Fruit fly (Drosophila melanogaster) whole organism, embryonic: ENCODE results near the gene Inx5.

Source experiments
- Bdp1 ChIP-seq: fragments of 200-800 bp; sonication (Bioruptor generic); optimal IDR thresholded peaks from 3 replicates; lab custom pipeline; 2016; ENCODE audit warnings: missing biosample characterization, missing genetic modification characterization
- Bgb ChIP-seq: fragments of 200-800 bp; sonication (Bioruptor generic); IDR thresholded peaks from 2 replicates; pipeline ENCODE4 v1.3.6; 2022; ENCODE audit warnings: missing biosample characterization, missing genetic modification characterization; ENCODE audit not compliant: partially characterized antibody
- CG10654 ChIP-seq: fragments of 200-800 bp; sonication (Bioruptor generic); optimal IDR thresholded peaks from 2 replicates; lab custom pipeline; 2016; ENCODE audit warnings: missing biosample characterization, missing genetic modification characterization
- CG11504 ChIP-seq: fragments of 200-800 bp; sonication (Bioruptor generic); optimal IDR thresholded peaks from 3 replicates; lab custom pipeline; 2019; ENCODE audit warnings: missing biosample characterization, mild to moderate bottlenecking, missing genetic modification characterization, moderate library complexity
- CG11696 ChIP-seq: fragments of 200-800 bp; sonication (Bioruptor generic); IDR thresholded peaks from 2 replicates; pipeline ENCODE4 v1.3.6; 2022; ENCODE audit warnings: missing biosample characterization, missing genetic modification characterization
- CG12104 ChIP-seq: fragments of 200-800 bp; sonication (Bioruptor generic); optimal IDR thresholded peaks from 3 replicates; lab custom pipeline; 2016; ENCODE audit warnings: missing biosample characterization, missing genetic modification characterization
- CG1233 ChIP-seq: fragments of 200-800 bp; sonication (Bioruptor generic); optimal IDR thresholded peaks from 4 replicates; lab custom pipeline; 2018; ENCODE audit warnings: missing biosample characterization, mild to moderate bottlenecking, missing genetic modification characterization
- CG13894 ChIP-seq: fragments of 200-800 bp; sonication (Bioruptor generic); optimal IDR thresholded peaks from 3 replicates; lab custom pipeline; 2018; ENCODE audit warnings: missing biosample characterization, mild to moderate bottlenecking, missing genetic modification characterization, moderate library complexity
- CG14965 ChIP-seq: fragments of 200-800 bp; sonication (Bioruptor generic); optimal IDR thresholded peaks from 2 replicates; lab custom pipeline; 2016; ENCODE audit warnings: missing biosample characterization, missing genetic modification characterization, borderline replicate concordance
- CG1647 ChIP-seq: fragments of 200-800 bp; sonication (Bioruptor generic); optimal IDR thresholded peaks from 3 replicates; lab custom pipeline; 2016; ENCODE audit warnings: missing biosample characterization, missing genetic modification characterization
- CG17612 ChIP-seq: fragments of 200-800 bp; sonication (Bioruptor generic); IDR thresholded peaks from 2 replicates; pipeline ENCODE4 v1.3.6; 2022; ENCODE audit warnings: missing biosample characterization, missing genetic modification characterization
- CG30403 ChIP-seq: fragments of 200-800 bp; sonication (Bioruptor generic); optimal IDR thresholded peaks from 3 replicates; lab custom pipeline; 2016; ENCODE audit warnings: missing biosample characterization, missing genetic modification characterization
- CG4328 ChIP-seq: fragments of 200-800 bp; sonication (Bioruptor generic); optimal IDR thresholded peaks from 3 replicates; lab custom pipeline; 2017; ENCODE audit warnings: missing biosample characterization, missing genetic modification reagents, missing genetic modification characterization
- CG4707 ChIP-seq: fragments of 200-800 bp; sonication (Bioruptor generic); optimal IDR thresholded peaks from 2 replicates; lab custom pipeline; 2018; ENCODE audit warnings: missing biosample characterization, mild to moderate bottlenecking, missing genetic modification characterization, moderate library complexity
- CG6654 ChIP-seq: fragments of 200-800 bp; sonication (Bioruptor generic); optimal IDR thresholded peaks from 2 replicates; lab custom pipeline; 2017; ENCODE audit warnings: missing biosample characterization, mild to moderate bottlenecking, missing genetic modification characterization
- Camta ChIP-seq: fragments of 200-800 bp; sonication (Bioruptor generic); optimal IDR thresholded peaks from 2 replicates; lab custom pipeline; 2016; ENCODE audit warnings: missing biosample characterization, missing genetic modification characterization
- CkIIα-i1 ChIP-seq: fragments of 200-800 bp; sonication (Bioruptor generic); IDR thresholded peaks from 2 replicates; pipeline ENCODE4 v1.3.6; 2022; ENCODE audit warnings: missing biosample characterization, missing genetic modification characterization
- CrebB ChIP-seq: fragments of 200-800 bp; sonication (Bioruptor generic); optimal IDR thresholded peaks from 3 replicates; lab custom pipeline; 2018; ENCODE audit warnings: missing biosample characterization, mild to moderate bottlenecking, missing genetic modification characterization
- Doc3 ChIP-seq: fragments of 200-800 bp; sonication (Bioruptor generic); IDR thresholded peaks from 3 replicates; pipeline ENCODE4 v1.3.6; 2022; ENCODE audit warnings: missing biosample characterization, missing genetic modification characterization; ENCODE audit not compliant: partially characterized antibody
- Dp ChIP-seq: fragments of 200-800 bp; sonication (Bioruptor generic); optimal IDR thresholded peaks from 2 replicates; lab custom pipeline; 2018; ENCODE audit warnings: missing biosample characterization, mild to moderate bottlenecking, missing genetic modification characterization, moderate library complexity
- Drgx ChIP-seq: fragments of 200-800 bp; sonication (Bioruptor generic); IDR thresholded peaks from 2 replicates; pipeline ENCODE4 v1.3.6; 2022; ENCODE audit warnings: missing biosample characterization, missing genetic modification characterization
- Eip74EF ChIP-seq, 2 experiments: fragments of 200-800 bp in 1 of 2; fragments of >200 bp in 1 of 2; sonication (Bioruptor generic) in 1 of 2; optimal IDR thresholded peaks; 2 replicates each; lab custom pipeline; 2017 to 2019; ENCODE audit warnings: missing biosample characterization in 2 of 2, missing genetic modification characterization in 2 of 2, mild to moderate bottlenecking in 1 of 2, moderate library complexity in 1 of 2
- Ets65A ChIP-seq: fragments of 200-800 bp; sonication (Bioruptor generic); peaks from one replicate; lab custom pipeline; 2016; ENCODE audit warnings: missing biosample characterization, missing genetic modification characterization
- Fer1 ChIP-seq: fragments of 200-800 bp; sonication (Bioruptor generic); optimal IDR thresholded peaks from 2 replicates; lab custom pipeline; 2017; ENCODE audit warnings: missing biosample characterization, mild to moderate bottlenecking, missing genetic modification characterization
- Fer3 ChIP-seq: fragments of 200-800 bp; sonication (Bioruptor generic); optimal IDR thresholded peaks from 2 replicates; lab custom pipeline; 2018; ENCODE audit warnings: missing biosample characterization, mild to moderate bottlenecking, missing genetic modification characterization, moderate library complexity
- Meics ChIP-seq: fragments of 200-800 bp; sonication (Bioruptor generic); optimal IDR thresholded peaks from 2 replicates; lab custom pipeline; 2017; ENCODE audit warnings: missing biosample characterization, mild to moderate bottlenecking, missing genetic modification characterization
- Nf-YC ChIP-seq: fragments of 200-800 bp; optimal IDR thresholded peaks from 3 replicates; lab custom pipeline; 2019; ENCODE audit warnings: missing biosample characterization, mild to moderate bottlenecking, missing genetic modification characterization, moderate library complexity
- NfI ChIP-seq: fragments of 200-800 bp; sonication (Bioruptor generic); optimal IDR thresholded peaks from 3 replicates; lab custom pipeline; 2018; ENCODE audit warnings: missing biosample characterization, mild to moderate bottlenecking, missing genetic modification characterization, moderate library complexity
- Ravus ChIP-seq: fragments of 200-800 bp; sonication (Bioruptor generic); IDR thresholded peaks from 2 replicates; pipeline ENCODE4 v1.3.6; 2022; ENCODE audit warnings: missing biosample characterization, missing genetic modification characterization
- Sin3A ChIP-seq: fragments of >200 bp; optimal IDR thresholded peaks from 2 replicates; lab custom pipeline; 2018
- Sox102F ChIP-seq: fragments of 200-800 bp; sonication (Bioruptor generic); optimal IDR thresholded peaks from 2 replicates; lab custom pipeline; 2018; ENCODE audit warnings: missing biosample characterization, mild to moderate bottlenecking, missing genetic modification characterization, moderate library complexity
- Ssrp ChIP-seq: fragments of 200-800 bp; sonication (Bioruptor generic); optimal IDR thresholded peaks from 2 replicates; lab custom pipeline; 2018; ENCODE audit warnings: missing biosample characterization, mild to moderate bottlenecking, missing genetic modification characterization, moderate library complexity
- ara ChIP-seq: fragments of 200-800 bp; sonication (Bioruptor generic); IDR thresholded peaks from 2 replicates; pipeline ENCODE4 v1.3.6; 2022; ENCODE audit warnings: missing biosample characterization, missing genetic modification characterization
- bbx ChIP-seq: fragments of 200-800 bp; sonication (Bioruptor generic); IDR thresholded peaks from 2 replicates; pipeline ENCODE4 v1.3.6; 2022; ENCODE audit warnings: missing biosample characterization, missing genetic modification characterization; ENCODE audit not compliant: partially characterized antibody
- crol ChIP-seq: fragments of 200-800 bp; sonication (Bioruptor generic); IDR thresholded peaks from 2 replicates; pipeline ENCODE4 v1.3.6; 2022; ENCODE audit warnings: missing biosample characterization, missing genetic modification characterization
- gem ChIP-seq: fragments of 200-800 bp; sonication (Bioruptor generic); optimal IDR thresholded peaks from 2 replicates; lab custom pipeline; 2019; ENCODE audit warnings: missing biosample characterization, mild to moderate bottlenecking, missing genetic modification characterization, moderate library complexity
- lov ChIP-seq, 2 experiments: fragments of 200-800 bp in 1 of 2; fragments of >200 bp in 1 of 2; sonication (Bioruptor generic) in 1 of 2; IDR thresholded peaks in 1 of 2; optimal IDR thresholded peaks in 1 of 2; 2 replicates in 1 of 2; 3 replicates in 1 of 2; pipeline versions ENCODE4 v1.3.6 to Lab custom; 2017 to 2022; ENCODE audit warnings: missing biosample characterization in 1 of 2, missing genetic modification characterization in 1 of 2
- nmo ChIP-seq: fragments of 200-800 bp; sonication (Bioruptor generic); optimal IDR thresholded peaks from 2 replicates; lab custom pipeline; 2018; ENCODE audit warnings: missing biosample characterization, mild to moderate bottlenecking, missing genetic modification characterization, moderate library complexity
- row ChIP-seq: fragments of 200-800 bp; sonication (Bioruptor generic); IDR thresholded peaks from 3 replicates; pipeline ENCODE4 v1.3.6; 2022; ENCODE audit warnings: missing biosample characterization, missing genetic modification characterization
- sens ChIP-seq: fragments of 200-800 bp; sonication (Bioruptor generic); peaks from one replicate; lab custom pipeline; 2016; ENCODE audit warnings: missing biosample characterization, missing genetic modification characterization
- sens-2 ChIP-seq: fragments of 200-800 bp; sonication (Bioruptor generic); IDR thresholded peaks from 2 replicates; pipeline ENCODE4 v1.3.6; 2022; ENCODE audit warnings: missing biosample characterization, missing genetic modification characterization
- seq ChIP-seq: fragments of 200-800 bp; sonication (Bioruptor generic); IDR thresholded peaks from 2 replicates; pipeline ENCODE4 v1.3.6; 2022; ENCODE audit warnings: missing biosample characterization, missing genetic modification characterization
- slbo ChIP-seq: fragments of 200-800 bp; sonication (Bioruptor generic); IDR thresholded peaks from 2 replicates; pipeline ENCODE4 v1.3.6; 2022; ENCODE audit warnings: missing biosample characterization, missing genetic modification characterization
- sna ChIP-seq: fragments of 200-800 bp; sonication (Bioruptor generic); IDR thresholded peaks from 2 replicates; pipeline ENCODE4 v1.3.6; 2022; ENCODE audit warnings: missing biosample characterization, missing genetic modification characterization; ENCODE audit not compliant: partially characterized antibody
- tgo ChIP-seq: fragments of 200-800 bp; sonication (Bioruptor generic); IDR thresholded peaks from 3 replicates; pipeline ENCODE4 v1.3.6; 2022; ENCODE audit warnings: missing biosample characterization, missing genetic modification characterization
- tll ChIP-seq, 2 experiments: fragments of 200-800 bp in 1 of 2; fragments of >200 bp in 1 of 2; sonication (Bioruptor generic) in 1 of 2; optimal IDR thresholded peaks; 2 replicates each; lab custom pipeline; 2017 to 2019; ENCODE audit warnings: missing biosample characterization in 2 of 2, missing genetic modification characterization in 2 of 2, mild to moderate bottlenecking in 1 of 2, moderate library complexity in 1 of 2
- tx ChIP-seq: fragments of 200-800 bp; sonication (Bioruptor generic); optimal IDR thresholded peaks from 2 replicates; lab custom pipeline; 2016; ENCODE audit warnings: missing biosample characterization, missing genetic modification characterization
- unc-4 ChIP-seq: fragments of 200-800 bp; sonication (Bioruptor generic); IDR thresholded peaks from 2 replicates; pipeline ENCODE4 v1.3.6; 2022; ENCODE audit warnings: missing biosample characterization, missing genetic modification characterization; ENCODE audit not compliant: partially characterized antibody
- vfl ChIP-seq: fragments of 200-800 bp; sonication (Bioruptor generic); optimal IDR thresholded peaks from 2 replicates; lab custom pipeline; 2016; ENCODE audit warnings: missing biosample characterization, missing genetic modification characterization

The Inx5 gene

DNA sequence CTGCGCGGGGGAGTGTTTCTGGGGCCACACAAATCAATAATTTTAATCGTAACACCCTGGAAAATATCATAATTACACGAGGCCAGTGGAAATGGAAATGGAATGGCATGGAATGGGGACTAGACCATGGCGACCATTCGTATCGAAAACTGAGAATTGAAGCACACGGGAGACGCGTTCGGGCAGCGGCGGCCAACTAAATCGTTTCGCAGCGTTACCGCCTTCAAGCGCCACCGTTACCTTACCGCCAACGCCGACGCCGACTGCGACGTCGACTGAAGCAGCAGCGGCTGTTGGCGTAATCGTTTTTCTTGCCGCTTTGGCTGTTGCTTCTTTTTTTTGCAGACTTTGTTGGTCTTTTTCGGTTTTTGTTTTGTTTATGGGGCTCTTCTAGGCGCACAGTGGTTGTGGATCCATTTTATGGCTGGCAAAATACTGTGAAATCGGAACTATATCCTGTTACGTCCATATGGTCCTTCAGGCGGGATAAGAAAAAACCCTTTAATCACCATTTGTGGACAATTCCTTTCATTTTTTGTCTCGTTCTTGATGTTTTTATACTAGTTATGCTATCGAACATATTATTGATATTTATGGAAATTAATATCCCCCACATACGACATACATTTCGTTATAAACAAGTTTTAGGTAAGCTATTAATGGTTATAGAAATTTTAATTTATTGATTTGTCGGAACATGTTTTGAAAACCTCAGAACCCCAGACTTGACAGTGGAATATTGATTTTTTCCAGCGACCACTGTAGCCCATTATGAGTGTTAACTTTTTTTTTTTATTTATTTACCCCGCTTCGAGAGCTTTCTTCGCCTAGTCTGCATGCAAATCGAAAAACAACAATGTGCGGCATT lies 5.3 kb downstream of the Inx5 start (continued):
- TF ChIP-seq CG6654 (GFP tag; lab: Kevin White, UChicago) (no peak), ara (GFP tag; lab: Robert Waterston, UW) (0 out of 2 replicates have a peak, but pooled peaks have one; percentile 12), CG13894 (tag; lab: Kevin White, UChicago) (peak; percentile 6), CkIIα-i1 (GFP tag; lab: Robert Waterston, UW) (no peak), CrebB (no peak), Drgx (GFP tag; lab: Robert Waterston, UW) (peak; percentile 43), lov (optimal IDR thresholded peaks at IDR 0.05; lab: Kevin White, UChicago) (no peak), lov (GFP tag; IDR thresholded peaks at IDR 0.05; lab: Robert Waterston, UW) (no peak), CG11504 (tag; lab: Kevin White, UChicago) (peak; percentile 49), Ets65A (GFP tag; lab: Kevin White, UChicago) (peak; percentile 75), unc-4 (no peak), CG30403 (peak; percentile 2), Bdp1 (GFP tag; lab: Kevin White, UChicago) (no peak), Ssrp (tag; lab: Kevin White, UChicago) (peak; percentile 24), tll (GFP tag; optimal IDR thresholded peaks at IDR 0.05; lab: Kevin White, UChicago) (no peak), CG1647 (GFP tag; lab: Kevin White, UChicago) (no peak), row (GFP tag; lab: Robert Waterston, UW) (peak; percentile 24), Fer3 (tag; lab: Kevin White, UChicago) (no peak), seq (GFP tag; lab: Robert Waterston, UW) (peak; percentile 31; the same call in 1 of the 2 replicates), CG14965 (GFP tag; lab: Kevin White, UChicago) (no peak), Dp (GFP tag; lab: Kevin White, UChicago) (no peak), slbo (peak; percentile 39), crol (GFP tag; lab: Robert Waterston, UW) (peak; percentile 52; the same call in 1 of the 2 replicates), tgo (GFP tag; lab: Robert Waterston, UW) (peak; percentile 31; the same call in 1 of the 3 replicates), gem (tag; lab: Kevin White, UChicago) (peak; percentile 37), Meics (peak; percentile 40), CG4707 (GFP tag; lab: Kevin White, UChicago) (no peak), CG12104 (GFP tag; lab: Kevin White, UChicago) (no peak), Bgb (GFP tag; lab: Robert Waterston, UW) (peak; percentile 13; the same call in 1 of the 2 replicates), nmo (GFP tag; lab: Kevin White, UChicago) (peak; percentile 19), Sox102F (GFP tag; lab: Kevin White, UChicago) (peak; percentile 32), Camta (GFP tag; lab: Kevin White, UChicago) (no peak), sens (GFP tag; lab: Kevin White, UChicago) (peak; percentile 73)
- TF ChIP-seq, all 482 proteins: peak for 68

DNA sequence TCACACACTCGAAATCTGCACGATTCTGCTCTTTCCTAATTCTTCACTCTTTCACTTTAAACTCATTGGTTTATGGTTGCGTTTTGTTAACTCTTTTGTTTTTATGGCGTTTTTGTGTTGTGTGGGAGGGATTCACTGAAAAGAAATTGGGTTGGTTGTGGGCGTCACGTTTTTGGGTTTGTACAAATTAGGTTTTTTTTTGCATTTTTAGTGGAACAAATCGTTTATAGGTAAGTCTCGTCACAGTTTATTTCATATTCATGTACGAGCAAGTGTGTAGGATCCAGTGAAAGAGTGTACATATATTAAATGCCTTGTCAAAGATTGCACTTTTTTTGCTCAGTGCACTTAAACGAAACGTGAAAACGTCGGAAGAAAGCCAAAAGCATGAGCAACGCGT lies 6.0 kb downstream of the Inx5 start:
- TF ChIP-seq Ravus (GFP tag; lab: Robert Waterston, UW), result no peak
- no peak for TF ChIP-seq sna (GFP tag; lab: Robert Waterston, UW)
- TF ChIP-seq Sin3A (lab: Kevin White, UChicago), result no peak
- TF ChIP-seq Doc3, result no peak
- TF ChIP-seq sens-2 (GFP tag; lab: Robert Waterston, UW), result no peak
- no peak for TF ChIP-seq Fer1 (GFP tag; lab: Kevin White, UChicago)
- TF ChIP-seq Nf-YC (tag; lab: Kevin White, UChicago), result no peak
- no peak for TF ChIP-seq Eip74EF (GFP tag; optimal IDR thresholded peaks at IDR 0.05; lab: Kevin White, UChicago)
- TF ChIP-seq vfl (GFP tag; lab: Kevin White, UChicago), result no peak
- TF ChIP-seq CG17612 (GFP tag; lab: Robert Waterston, UW), result no peak
- no peak for TF ChIP-seq CG10654
- no peak for TF ChIP-seq CG1233 (GFP tag; lab: Kevin White, UChicago)
- no peak for TF ChIP-seq CG4328 (GFP tag; lab: Kevin White, UChicago)
- TF ChIP-seq NfI, result no peak
- no peak for TF ChIP-seq CG11696 (GFP tag; lab: Robert Waterston, UW)
- TF ChIP-seq bbx (GFP tag; lab: Robert Waterston, UW), result no peak
- no peak for TF ChIP-seq tx
